Worm (Caenorhabditis elegans): ENCODE data around the gene ccr-4.

The ccr-4 gene

DNA sequence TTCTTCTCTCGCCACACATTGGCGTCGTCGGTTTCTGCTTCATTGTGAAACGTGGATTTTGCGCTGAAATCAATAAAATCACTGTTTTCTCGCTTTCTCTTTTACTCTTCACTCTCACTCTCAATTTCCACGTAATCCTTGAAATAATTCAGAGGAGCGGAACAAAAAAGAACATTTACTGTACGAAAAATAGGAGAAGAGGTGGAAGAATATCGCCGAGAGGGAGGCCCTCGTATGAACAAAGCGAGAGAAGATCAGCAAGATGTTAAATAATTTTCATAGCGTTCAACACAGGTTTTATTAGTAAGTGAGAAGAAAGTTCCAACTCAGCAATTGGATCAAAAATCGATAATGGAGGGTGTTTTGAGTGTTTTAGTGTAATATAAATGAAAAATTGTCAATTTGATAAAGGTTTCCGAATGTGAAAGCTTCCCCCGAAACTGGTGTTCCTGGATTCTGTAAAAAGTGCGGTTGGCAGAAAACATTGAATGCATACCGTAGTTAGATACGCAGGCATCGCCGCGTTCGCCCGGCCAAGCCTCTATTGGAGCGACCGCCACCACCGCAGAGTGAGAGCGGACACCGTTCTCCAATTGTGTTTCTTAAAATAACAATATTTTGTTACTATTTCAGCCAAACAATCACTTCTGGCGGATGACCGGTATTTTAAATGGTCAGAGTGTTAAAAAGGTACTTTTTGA, at the start of gene ccr-4, which contains the start of gene ZC518.8:
Gene ccr-4 (plus strand): TSS at position 151 of the 701 bp plus-strand sequence.
Gene ZC518.8 (minus strand): TSS at position 517 of the 701 bp plus-strand sequence.
- TF ChIP-seq bed-1 (GFP tag; IDR thresholded peaks at IDR 0.05) (0 out of 2 replicates have a peak, but pooled peaks have one; percentile 67), efl-1 (GFP tag; optimal IDR thresholded peaks at IDR 0.05) (no peak), lir-1 (GFP tag; conservative IDR thresholded peaks at IDR 0.05) (no peak), B0035.1 (tag; optimal IDR thresholded peaks at IDR 0.05) (no peak), zfh-2 (GFP tag; conservative IDR thresholded peaks at IDR 0.05) (peak; percentile 47; the same call in 1 of the 2 replicates), cebp-2 (GFP tag; IDR thresholded peaks at IDR 0.05) (0 out of 2 replicates have a peak, but pooled peaks have one; percentile 56), ztf-18 (tag; optimal IDR thresholded peaks at IDR 0.05) (no peak), D2030.7 (GFP tag; IDR thresholded peaks at IDR 0.05) (0 out of 2 replicates have a peak, but pooled peaks have one; percentile 16), dpff-1 (tag; optimal IDR thresholded peaks at IDR 0.05) (no peak), attf-5 (GFP tag; optimal IDR thresholded peaks at IDR 0.05) (peak; percentile 52), madf-6 (GFP tag; IDR thresholded peaks at IDR 0.05) (no peak), Y79H2A.3 (GFP tag; conservative IDR thresholded peaks at IDR 0.05) (no peak), mes-4 (tag; optimal IDR thresholded peaks at IDR 0.05) (no peak), ekl-4 (GFP tag; IDR thresholded peaks at IDR 0.05) (no peak), hlh-26 (GFP tag; conservative IDR thresholded peaks at IDR 0.05) (no peak), die-1 (tag; optimal IDR thresholded peaks at IDR 0.05) (no peak), snpc-1.3 (tag; optimal IDR thresholded peaks at IDR 0.05; ENCODE audit: insufficient read depth) (no peak), ztf-28 (GFP tag; IDR thresholded peaks at IDR 0.05) (0 out of 2 replicates have a peak, but pooled peaks have one; percentile 32), let-607 (tag; optimal IDR thresholded peaks at IDR 0.05) (peak; percentile 2 to 76), ztf-26 (tag; optimal IDR thresholded peaks at IDR 0.05) (no peak), nhr-120 (GFP tag; IDR thresholded peaks at IDR 0.05) (no peak), hmg-1.2 (GFP tag; IDR thresholded peaks at IDR 0.05) (no peak), aptf-3 (GFP tag; IDR thresholded peaks at IDR 0.05) (0 out of 2 replicates have a peak, but pooled peaks have one; percentile 34), ZK185.1 (tag; optimal IDR thresholded peaks at IDR 0.05; ENCODE audit: poor library complexity, severe bottlenecking) (no peak), ztf-25 (GFP tag; IDR thresholded peaks at IDR 0.05) (no peak), hrde-1 (tag; optimal IDR thresholded peaks at IDR 0.05; ENCODE audit: borderline replicate concordance) (no peak), snpc-4 (GFP tag; optimal IDR thresholded peaks at IDR 0.05) (no peak), snpc-4 (tag; optimal IDR thresholded peaks at IDR 0.05) (no peak), rpc-1 (optimal IDR thresholded peaks at IDR 0.05) (no peak), rpc-1 (tag; optimal IDR thresholded peaks at IDR 0.05) (no peak), lin-54 (GFP tag; optimal IDR thresholded peaks at IDR 0.05) (peak; percentile 27), Y67H2A.10 (GFP tag; conservative IDR thresholded peaks at IDR 0.05) (no peak), ets-4 (GFP tag; optimal IDR thresholded peaks at IDR 0.05) (no peak), xnd-1 (tag; optimal IDR thresholded peaks at IDR 0.05) (no peak), ama-1 (optimal IDR thresholded peaks at IDR 0.05) (no peak), ama-1 (GFP tag; optimal IDR thresholded peaks at IDR 0.05) (no peak), lin-26 (GFP tag; IDR thresholded peaks at IDR 0.05) (0 out of 2 replicates have a peak, but pooled peaks have one; percentile 50), nhr-80 (tag; optimal IDR thresholded peaks at IDR 0.05) (peak; percentile 40), F33H1.4 (GFP tag; IDR thresholded peaks at IDR 0.05) (no peak), sea-2 (GFP tag; IDR thresholded peaks at IDR 0.05) (no peak), dox-1 (GFP tag; IDR thresholded peaks at IDR 0.05) (no peak), Y95B8A.8 (GFP tag; IDR thresholded peaks at IDR 0.05) (no peak), ceh-79 (tag; optimal IDR thresholded peaks at IDR 0.05) (no peak), tbx-9 (tag; optimal IDR thresholded peaks at IDR 0.05; ENCODE audit: borderline replicate concordance) (no peak)
